Worm (Caenorhabditis elegans) whole organism, L4/young adult: ENCODE results near the gene acdh-2.

Experiments
- W03F9.2 ChIP-seq: fragments of 150-350 bp; optimal IDR thresholded peaks from 2 replicates; lab custom pipeline; 2014; ENCODE audit warnings: missing biosample characterization, missing genetic modification characterization
- dao-5 ChIP-seq: sonication (generic microtip); optimal IDR thresholded peaks from 2 replicates; lab custom pipeline; 2016; ENCODE audit warnings: missing genotype, missing genetic modification characterization, moderate library complexity, missing compliant biosample characterization
- him-1 ChIP-seq: sonication (generic microtip); optimal IDR thresholded peaks from 2 replicates; lab custom pipeline; 2016; ENCODE audit warnings: missing genotype, missing genetic modification reagents, missing genetic modification characterization, missing compliant biosample characterization

DNA sequence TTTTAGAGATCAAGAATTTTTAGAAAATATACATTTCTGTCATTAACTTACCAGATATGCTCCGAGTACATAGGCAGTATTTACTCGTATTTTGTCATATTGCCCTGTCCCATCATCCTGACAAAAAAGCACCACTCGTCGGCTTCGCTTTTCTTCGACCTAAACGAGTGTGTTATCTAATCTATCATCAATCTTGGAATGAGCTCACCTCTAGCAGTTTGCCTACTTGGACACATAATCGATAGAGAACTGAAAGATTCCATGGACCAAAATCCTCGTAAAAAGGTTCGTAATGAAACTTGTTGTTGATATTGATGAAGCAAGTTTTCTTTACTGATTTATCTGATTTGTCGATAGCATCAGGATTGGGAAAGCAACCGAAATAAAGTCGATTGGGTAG, 45.6 kb upstream of the acdh-2 start:
- TF ChIP-seq W03F9.2 (tag; lab: Kevin White, UChicago) (no peak), dao-5 (tag; lab: Kevin White, UChicago) (no peak), him-1 (tag; lab: Kevin White, UChicago) (no peak)
